Worm (Caenorhabditis elegans) whole organism, midembryonic: ENCODE data around the gene B0334.10.

Experiments
- flt-1 ChIP-seq: fragments of 200-800 bp; sonication (Bioruptor generic); IDR thresholded peaks from 2 replicates; pipeline ENCODE4 v1.3.6; 2022; ENCODE audit warnings: missing genetic modification characterization, missing compliant biosample characterization
- klf-2 ChIP-seq: fragments of 200-800 bp; sonication (Bioruptor generic); conservative IDR thresholded peaks from 2 replicates; pipeline ENCODE4 v1.3.6; 2022; ENCODE audit warnings: missing genetic modification reagents, missing genetic modification characterization, missing compliant biosample characterization
- ref-1 ChIP-seq: fragments of 200-800 bp; sonication (Bioruptor generic); conservative IDR thresholded peaks from 2 replicates; pipeline ENCODE4 v1.3.6; 2022; ENCODE audit warnings: missing genetic modification reagents, missing genetic modification characterization, missing compliant biosample characterization
- tab-1 ChIP-seq: fragments of 200-800 bp; sonication (Bioruptor generic); IDR thresholded peaks from 2 replicates; pipeline ENCODE4 v1.3.6; 2022; ENCODE audit warnings: missing genetic modification characterization, missing compliant biosample characterization

- TF ChIP-seq ref-1 (GFP tag; lab: Robert Waterston, UW) (no peak), flt-1 (GFP tag; lab: Robert Waterston, UW) (peak; percentile 71), klf-2 (GFP tag; lab: Robert Waterston, UW) (no peak), tab-1 (GFP tag; lab: Robert Waterston, UW) (no peak)
These were observed 17.1 kb downstream of the B0334.10 start for ce11 chrII:11535429-11535828.
